Fruit fly (Drosophila melanogaster): ENCODE data around the gene Flo2.

- TF ChIP-seq br (GFP tag; optimal IDR thresholded peaks at IDR 0.05) (no peak), Myc (optimal IDR thresholded peaks at IDR 0.05) (no peak), Hnf4 (GFP tag; optimal IDR thresholded peaks at IDR 0.05) (no peak), GATAd (GFP tag; optimal IDR thresholded peaks at IDR 0.05) (no peak), jim (GFP tag; optimal IDR thresholded peaks at IDR 0.05) (no peak)
Measured at dm6 chrX:14923277-14924019, 84.3 kb downstream of the Flo2 start, which contains the start of gene CG9503.
